Worm (Caenorhabditis elegans): Measurements from ENCODE around the gene sup-1.

- TF ChIP-seq nhr-77 (tag; optimal IDR thresholded peaks at IDR 0.05) (no peak), unc-62 (GFP tag; optimal IDR thresholded peaks at IDR 0.05) (no peak), ZK546.5 (tag; optimal IDR thresholded peaks at IDR 0.05) (no peak), ama-1 (optimal IDR thresholded peaks at IDR 0.05) (no peak), fos-1 (tag; optimal IDR thresholded peaks at IDR 0.05) (no peak), lin-39 (tag; optimal IDR thresholded peaks at IDR 0.05) (no peak), mdl-1 (tag; optimal IDR thresholded peaks at IDR 0.05) (no peak), zag-1 (tag; optimal IDR thresholded peaks at IDR 0.05) (no peak), skn-1 (tag; optimal IDR thresholded peaks at IDR 0.05) (no peak), lin-15B (tag; optimal IDR thresholded peaks at IDR 0.05) (no peak)
These were observed 4.5 kb downstream of the sup-1 start for ce11 chrIII:11732943-11733342.

All from whole organism, L3 larva.